Worm (Caenorhabditis elegans): ENCODE data around the gene mcm-5.

mcm-5 gene

ce11 chrIII:4284732-4285165 lies 6.3 kb downstream of the mcm-5 start (continued):
- TF ChIP-seq somi-1 (GFP tag; optimal IDR thresholded peaks at IDR 0.05) (peak; percentile 75), nhr-80 (tag; optimal IDR thresholded peaks at IDR 0.05) (peak; percentile 88), chd-7 (tag; optimal IDR thresholded peaks at IDR 0.05) (peak; percentile 51), aptf-3 (GFP tag; IDR thresholded peaks at IDR 0.05) (no peak), attf-5 (GFP tag; optimal IDR thresholded peaks at IDR 0.05) (peak; percentile 85), mel-28 (tag; optimal IDR thresholded peaks at IDR 0.05; ENCODE audit: borderline replicate concordance) (no peak), dox-1 (GFP tag; IDR thresholded peaks at IDR 0.05) (peak; percentile 78), snpc-1.3 (tag; optimal IDR thresholded peaks at IDR 0.05; ENCODE audit: insufficient read depth) (no peak)

DNA sequence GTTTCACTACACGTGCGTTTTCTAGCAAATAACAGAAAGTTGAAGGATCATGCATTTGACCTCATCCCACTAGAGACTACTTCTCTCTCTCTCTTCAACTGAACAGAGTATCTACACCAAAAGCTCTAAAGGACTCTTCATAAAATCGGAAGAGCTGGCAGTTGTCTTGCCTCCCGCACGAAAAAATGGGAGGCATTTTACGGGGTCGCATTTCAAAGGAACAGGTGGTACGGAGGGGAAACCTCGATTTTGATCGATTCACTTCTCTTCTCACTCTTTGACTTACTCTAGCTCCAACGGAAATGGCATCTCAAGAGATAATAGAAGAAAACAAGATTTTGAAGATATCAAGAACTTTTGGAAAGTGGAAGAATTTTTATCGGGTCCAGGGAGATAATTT lies 7.9 kb downstream of the mcm-5 start:
- no peak for TF ChIP-seq snpc-4 (GFP tag; optimal IDR thresholded peaks at IDR 0.05)
- no peak for TF ChIP-seq snpc-4 (tag; optimal IDR thresholded peaks at IDR 0.05)
- no peak for TF ChIP-seq unc-62 (GFP tag; optimal IDR thresholded peaks at IDR 0.05)
- no peak for TF ChIP-seq egrh-3 (GFP tag; IDR thresholded peaks at IDR 0.05)
- no peak for TF ChIP-seq cebp-1 (GFP tag; IDR thresholded peaks at IDR 0.05)
- no peak for TF ChIP-seq cebp-1 (tag; optimal IDR thresholded peaks at IDR 0.05)
- no peak for TF ChIP-seq ceh-58 (GFP tag; IDR thresholded peaks at IDR 0.05)
- TF ChIP-seq hlh-12 (tag; optimal IDR thresholded peaks at IDR 0.05), result no peak
- no peak for TF ChIP-seq F52B5.7 (tag; optimal IDR thresholded peaks at IDR 0.05)
- no peak for TF ChIP-seq ztf-22 (GFP tag; optimal IDR thresholded peaks at IDR 0.05)
- no peak for TF ChIP-seq K12H6.12 (tag; optimal IDR thresholded peaks at IDR 0.05)
- no peak for TF ChIP-seq tlf-1 (GFP tag; optimal IDR thresholded peaks at IDR 0.05)
- TF ChIP-seq egl-18 (GFP tag; IDR thresholded peaks at IDR 0.05), result no peak
- no peak for TF ChIP-seq bed-1 (GFP tag; IDR thresholded peaks at IDR 0.05)
- no peak for TF ChIP-seq ceh-27 (GFP tag; optimal IDR thresholded peaks at IDR 0.05)
- no peak for TF ChIP-seq athp-1 (tag; optimal IDR thresholded peaks at IDR 0.05)
- TF ChIP-seq F10E7.11 (tag; optimal IDR thresholded peaks at IDR 0.05), result no peak
- no peak for TF ChIP-seq Y67H2A.10 (GFP tag; conservative IDR thresholded peaks at IDR 0.05)

DNA sequence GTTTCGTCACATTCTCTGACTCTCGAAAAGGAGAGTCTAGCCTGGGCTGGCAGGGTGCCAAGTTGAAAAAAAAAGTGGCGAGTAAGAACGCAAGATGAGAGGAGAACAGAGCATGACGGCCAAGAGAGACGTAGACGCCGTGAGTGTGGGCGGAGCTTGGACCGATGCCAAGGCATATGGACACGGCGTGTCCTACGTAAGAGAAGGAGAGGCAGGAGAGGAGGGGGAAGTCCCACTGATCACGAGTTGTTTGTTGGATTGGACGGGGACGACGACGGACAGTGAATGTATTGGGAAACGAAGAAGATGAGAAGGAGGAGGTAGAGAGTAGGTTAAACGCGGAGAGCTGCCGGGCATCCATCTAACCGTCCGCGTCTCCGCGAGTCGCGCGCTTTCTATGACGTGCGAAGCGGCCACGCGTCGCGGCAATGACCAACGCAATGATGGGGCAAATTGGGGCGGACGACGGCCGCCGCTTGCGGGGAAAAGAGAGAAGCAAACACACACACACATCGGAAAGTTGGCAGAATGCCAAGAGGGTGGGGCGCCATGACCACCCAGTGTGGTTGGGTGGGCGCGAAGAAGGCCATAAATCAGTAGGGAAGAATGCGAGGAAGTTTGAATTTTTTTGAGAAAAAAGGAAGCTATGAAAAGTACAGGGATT lies 9.0 kb downstream of the mcm-5 start:
- TF ChIP-seq dpl-1 (GFP tag; optimal IDR thresholded peaks at IDR 0.05) (no peak), tbx-9 (tag; optimal IDR thresholded peaks at IDR 0.05; ENCODE audit: borderline replicate concordance) (no peak), nhr-80 (tag; optimal IDR thresholded peaks at IDR 0.05) (peak; percentile 98), sea-2 (GFP tag; IDR thresholded peaks at IDR 0.05) (peak; percentile 86; the same call in 1 of the 2 replicates), pbrm-1 (GFP tag; IDR thresholded peaks at IDR 0.05) (peak; percentile 92), tbp1 (GFP tag; optimal IDR thresholded peaks at IDR 0.05) (peak; percentile 72), ztf-26 (tag; optimal IDR thresholded peaks at IDR 0.05) (peak; percentile 98), B0035.1 (tag; optimal IDR thresholded peaks at IDR 0.05) (peak; percentile 89), athp-1 (tag; optimal IDR thresholded peaks at IDR 0.05) (peak; percentile 96), Y56A3A.18 (GFP tag; IDR thresholded peaks at IDR 0.05) (peak; percentile 92), lin-54 (GFP tag; optimal IDR thresholded peaks at IDR 0.05) (peak; percentile 82), sdz-38 (tag; optimal IDR thresholded peaks at IDR 0.05) (no peak), Y79H2A.3 (GFP tag; conservative IDR thresholded peaks at IDR 0.05) (no peak), ceh-100 (GFP tag; IDR thresholded peaks at IDR 0.05) (peak; percentile 78), ekl-4 (GFP tag; IDR thresholded peaks at IDR 0.05) (peak; percentile 94), ccch-3 (GFP tag; optimal IDR thresholded peaks at IDR 0.05) (no peak), madf-10 (tag; optimal IDR thresholded peaks at IDR 0.05) (peak; percentile 98), ztf-25 (GFP tag; IDR thresholded peaks at IDR 0.05) (no peak), attf-5 (GFP tag; optimal IDR thresholded peaks at IDR 0.05) (peak; percentile 98), lin-26 (GFP tag; IDR thresholded peaks at IDR 0.05) (peak; percentile 81), aptf-2 (GFP tag; conservative IDR thresholded peaks at IDR 0.05) (0 out of 2 replicates have a peak, but pooled peaks have one; percentile 31), bed-1 (GFP tag; IDR thresholded peaks at IDR 0.05) (0 out of 2 replicates have a peak, but pooled peaks have one; percentile 20), fkh-3 (tag; optimal IDR thresholded peaks at IDR 0.05) (peak; percentile 1), dox-1 (GFP tag; IDR thresholded peaks at IDR 0.05) (peak; percentile 95), T07F8.4 (tag; optimal IDR thresholded peaks at IDR 0.05) (peak; percentile 13)

Data from whole organism, young adult.